Worm (Caenorhabditis elegans): ENCODE data around the gene egas-2.

egas-2 gene

ce11 chrV:18639601-18640354, 10.4 kb upstream of the egas-2 start, which contains the start of gene egas-1:
egas-1 (plus strand) TSS chrV:18640304.
- TF ChIP-seq sma-3 (GFP tag; optimal IDR thresholded peaks at IDR 0.05) (peak; percentile 58), lsy-2 (tag; optimal IDR thresholded peaks at IDR 0.05) (peak in 1 of 2 experiments; percentile 1), ceh-82 (tag; optimal IDR thresholded peaks at IDR 0.05) (no peak), mbf-1 (tag; optimal IDR thresholded peaks at IDR 0.05) (no peak), mdl-1 (tag; optimal IDR thresholded peaks at IDR 0.05) (no peak), ztf-4 (tag; optimal IDR thresholded peaks at IDR 0.05) (peak; percentile 14), nhr-21 (tag; optimal IDR thresholded peaks at IDR 0.05) (peak; percentile 50), ama-1 (optimal IDR thresholded peaks at IDR 0.05) (peak; percentile 83), lin-13 (GFP tag; optimal IDR thresholded peaks at IDR 0.05) (peak; percentile 23)

- TF ChIP-seq ceh-16 (tag; optimal IDR thresholded peaks at IDR 0.05) (no peak), lin-11 (tag; optimal IDR thresholded peaks at IDR 0.05) (no peak), nhr-77 (tag; optimal IDR thresholded peaks at IDR 0.05) (no peak), ztf-4 (tag; optimal IDR thresholded peaks at IDR 0.05) (no peak), gmeb-1 (tag; optimal IDR thresholded peaks at IDR 0.05) (no peak), ZK546.5 (tag; optimal IDR thresholded peaks at IDR 0.05) (no peak), aly-2 (tag; optimal IDR thresholded peaks at IDR 0.05) (no peak), R02D3.7 (tag; optimal IDR thresholded peaks at IDR 0.05) (no peak), lin-39 (tag; optimal IDR thresholded peaks at IDR 0.05) (no peak), nhr-21 (tag; optimal IDR thresholded peaks at IDR 0.05) (no peak), fos-1 (tag; optimal IDR thresholded peaks at IDR 0.05) (no peak), ama-1 (optimal IDR thresholded peaks at IDR 0.05) (no peak), snpc-4 (tag; optimal IDR thresholded peaks at IDR 0.05) (no peak)
Observed at ce11 chrV:18644258-18644657, 5.9 kb upstream of the egas-2 start.

- TF ChIP-seq lin-11 (tag; optimal IDR thresholded peaks at IDR 0.05) (no peak), egl-27 (tag; optimal IDR thresholded peaks at IDR 0.05) (no peak), mdl-1 (tag; optimal IDR thresholded peaks at IDR 0.05) (no peak), nhr-77 (tag; optimal IDR thresholded peaks at IDR 0.05) (no peak), nhr-10 (tag; optimal IDR thresholded peaks at IDR 0.05) (no peak), aly-2 (tag; optimal IDR thresholded peaks at IDR 0.05) (no peak), ama-1 (optimal IDR thresholded peaks at IDR 0.05) (no peak), crh-2 (tag; optimal IDR thresholded peaks at IDR 0.05) (no peak), unc-39 (tag; optimal IDR thresholded peaks at IDR 0.05) (no peak), fos-1 (tag; optimal IDR thresholded peaks at IDR 0.05) (no peak), alr-1 (tag; optimal IDR thresholded peaks at IDR 0.05) (no peak), blmp-1 (tag; optimal IDR thresholded peaks at IDR 0.05; ENCODE audit: insufficient read depth) (no peak), ceh-16 (tag; optimal IDR thresholded peaks at IDR 0.05) (no peak), unc-62 (GFP tag; optimal IDR thresholded peaks at IDR 0.05) (no peak), ztf-4 (tag; optimal IDR thresholded peaks at IDR 0.05) (no peak), nhr-11 (tag; optimal IDR thresholded peaks at IDR 0.05) (no peak), zag-1 (tag; optimal IDR thresholded peaks at IDR 0.05) (no peak), dmd-4 (tag; optimal IDR thresholded peaks at IDR 0.05) (no peak)
Observed at ce11 chrV:18656363-18656762, 6.2 kb downstream of the egas-2 start.

- no peak for TF ChIP-seq nhr-11 (tag; optimal IDR thresholded peaks at IDR 0.05)
- TF ChIP-seq sma-9 (GFP tag; optimal IDR thresholded peaks at IDR 0.05), result no peak
- no peak for TF ChIP-seq sma-9 (tag; optimal IDR thresholded peaks at IDR 0.05)
- no peak for TF ChIP-seq unc-55 (GFP tag; optimal IDR thresholded peaks at IDR 0.05)
- TF ChIP-seq ztf-1 (GFP tag; conservative IDR thresholded peaks at IDR 0.05), result no peak
- no peak for TF ChIP-seq crh-2 (tag; optimal IDR thresholded peaks at IDR 0.05)
- no peak for TF ChIP-seq peb-1 (tag; optimal IDR thresholded peaks at IDR 0.05)
- no peak for TF ChIP-seq lin-13 (GFP tag; optimal IDR thresholded peaks at IDR 0.05)
- TF ChIP-seq sma-3 (GFP tag; optimal IDR thresholded peaks at IDR 0.05), result no peak
- TF ChIP-seq ceh-82 (tag; optimal IDR thresholded peaks at IDR 0.05), result no peak
- no peak for TF ChIP-seq nhr-12 (tag; optimal IDR thresholded peaks at IDR 0.05)
- TF ChIP-seq zag-1 (tag; optimal IDR thresholded peaks at IDR 0.05), result no peak
- TF ChIP-seq elt-1 (tag; optimal IDR thresholded peaks at IDR 0.05), result no peak
- no peak for TF ChIP-seq ama-1 (optimal IDR thresholded peaks at IDR 0.05)
- no peak for TF ChIP-seq Y55F3AM.14 (GFP tag; optimal IDR thresholded peaks at IDR 0.05)
- TF ChIP-seq egl-27 (tag; optimal IDR thresholded peaks at IDR 0.05), result no peak
- TF ChIP-seq gmeb-1 (tag; optimal IDR thresholded peaks at IDR 0.05), result no peak
Observed at ce11 chrV:18657391-18657790, 7.2 kb downstream of the egas-2 start.

Measured in whole organism, L2 larva.